Worm (Caenorhabditis elegans): ENCODE data around the gene F49C12.9.
A peak's percentile ranks its signal among the peaks of the same experiment; 100 is the strongest.
"Not testable (repeated sequence)": the region's sequence is repeated elsewhere in the genome, so short reads cannot be mapped to it uniquely, and the experiment has no call there.

F49C12.9 gene

ce11 chrIV:9286305-9286704 is 29.7 kb downstream of the F49C12.9 start, which contains the start of gene nhr-267:
Gene nhr-267, minus strand, starts transcription at chrIV:9286405.
- TF ChIP-seq elt-3 (tag; optimal IDR thresholded peaks at IDR 0.05); ham-2 (GFP tag; optimal IDR thresholded peaks at IDR 0.05); mab-5 (tag; optimal IDR thresholded peaks at IDR 0.05): not testable (repeated sequence)

ce11 chrIV:9274008-9274529 is 41.9 kb downstream of the F49C12.9 start, which contains the start of gene nmy-3:
Gene nmy-3, plus strand, starts transcription at chrIV:9274479.
- TF ChIP-seq unc-120 (tag; optimal IDR thresholded peaks at IDR 0.05; ENCODE audit: poor library complexity, severe bottlenecking) (peak; percentile 10), zip-8 (tag; optimal IDR thresholded peaks at IDR 0.05) (no peak), ham-2 (GFP tag; optimal IDR thresholded peaks at IDR 0.05) (no peak)

- TF ChIP-seq ztf-11 (tag; optimal IDR thresholded peaks at IDR 0.05) (no peak), elt-3 (tag; optimal IDR thresholded peaks at IDR 0.05) (no peak), nhr-237 (tag; optimal IDR thresholded peaks at IDR 0.05) (no peak), cnd-1 (tag; optimal IDR thresholded peaks at IDR 0.05) (no peak)
Observed at ce11 chrIV:9269796-9270195, 46.2 kb downstream of the F49C12.9 start, which contains the start of gene flh-3. Gene flh-3, plus strand, starts transcription at chrIV:9270096.

ce11 chrIV:9268916-9269315 is 47.1 kb downstream of the F49C12.9 start:
- no peak for TF ChIP-seq nhr-237 (tag; optimal IDR thresholded peaks at IDR 0.05)
- no peak for TF ChIP-seq pha-4 (tag; optimal IDR thresholded peaks at IDR 0.05)
- no peak for TF ChIP-seq ceh-43 (GFP tag; optimal IDR thresholded peaks at IDR 0.05)
- peak; percentile 20 for TF ChIP-seq mep-1 (tag; optimal IDR thresholded peaks at IDR 0.05)
- TF ChIP-seq ceh-83 (GFP tag; optimal IDR thresholded peaks at IDR 0.05), result peak; percentile 37
- no peak for TF ChIP-seq nhr-28 (tag; optimal IDR thresholded peaks at IDR 0.05)
- TF ChIP-seq mab-5 (tag; optimal IDR thresholded peaks at IDR 0.05), result no peak
- no peak for TF ChIP-seq sem-2 (GFP tag; optimal IDR thresholded peaks at IDR 0.05)
- peak; percentile 11 for TF ChIP-seq hlh-1 (tag; optimal IDR thresholded peaks at IDR 0.05)
- TF ChIP-seq cnd-1 (tag; optimal IDR thresholded peaks at IDR 0.05), result peak; percentile 32
- TF ChIP-seq lin-13 (tag; optimal IDR thresholded peaks at IDR 0.05), result peak; percentile 1
- TF ChIP-seq flh-1 (GFP tag; optimal IDR thresholded peaks at IDR 0.05), result no peak
- peak; percentile 55 for TF ChIP-seq ham-2 (GFP tag; optimal IDR thresholded peaks at IDR 0.05)
- no peak for TF ChIP-seq mls-2 (tag; optimal IDR thresholded peaks at IDR 0.05)
- peak; percentile 27 for TF ChIP-seq ceh-39 (tag; optimal IDR thresholded peaks at IDR 0.05)
- TF ChIP-seq unc-120 (tag; optimal IDR thresholded peaks at IDR 0.05; ENCODE audit: poor library complexity, severe bottlenecking), result peak; percentile 7
- no peak for TF ChIP-seq nhr-12 (tag; optimal IDR thresholded peaks at IDR 0.05)
- TF ChIP-seq blmp-1 (tag; optimal IDR thresholded peaks at IDR 0.05), result no peak
- no peak for TF ChIP-seq zip-8 (tag; optimal IDR thresholded peaks at IDR 0.05)
- no peak for TF ChIP-seq sptf-1 (tag; optimal IDR thresholded peaks at IDR 0.05)
- peak; percentile 14 for TF ChIP-seq tbx-8 (GFP tag; optimal IDR thresholded peaks at IDR 0.05)
- TF ChIP-seq elt-1 (tag; optimal IDR thresholded peaks at IDR 0.05; ENCODE audit: borderline replicate concordance, insufficient read depth), result no peak
- TF ChIP-seq elt-3 (tag; optimal IDR thresholded peaks at IDR 0.05), result no peak
- no peak for TF ChIP-seq lin-32 (GFP tag; optimal IDR thresholded peaks at IDR 0.05)
- TF ChIP-seq drap-1 (GFP tag; optimal IDR thresholded peaks at IDR 0.05), result peak; percentile 22
- TF ChIP-seq ces-1 (GFP tag; optimal IDR thresholded peaks at IDR 0.05), result no peak
- TF ChIP-seq ztf-11 (tag; optimal IDR thresholded peaks at IDR 0.05), result peak; percentile 68
- TF ChIP-seq nhr-76 (tag; optimal IDR thresholded peaks at IDR 0.05), result no peak
- TF ChIP-seq unc-39 (tag; optimal IDR thresholded peaks at IDR 0.05), result no peak
- no peak for TF ChIP-seq nhr-2 (tag; optimal IDR thresholded peaks at IDR 0.05)
- peak; percentile 41 for TF ChIP-seq M03D4.4 (tag; optimal IDR thresholded peaks at IDR 0.05)
- peak; percentile 46 for TF ChIP-seq unc-62 (GFP tag; optimal IDR thresholded peaks at IDR 0.05)
- no peak for TF ChIP-seq bed-3 (GFP tag; optimal IDR thresholded peaks at IDR 0.05)

ce11 chrIV:9267581-9267980 is 48.4 kb downstream of the F49C12.9 start:
- no peak for TF ChIP-seq nhr-237 (tag; optimal IDR thresholded peaks at IDR 0.05)
- TF ChIP-seq cnd-1 (tag; optimal IDR thresholded peaks at IDR 0.05), result peak; percentile 28
- TF ChIP-seq nhr-2 (tag; optimal IDR thresholded peaks at IDR 0.05), result peak; percentile 74
- TF ChIP-seq elt-3 (tag; optimal IDR thresholded peaks at IDR 0.05), result no peak
